Worm (Caenorhabditis elegans): ENCODE data around the gene srx-51.

Gene srx-51

ce11 chrV:15309011-15309410 is 27.3 kb downstream of the srx-51 start, which contains the start of gene srz-10:
Gene srz-10, minus strand, starts transcription at chrV:15309098.
- no peak for TF ChIP-seq ztf-11 (tag; optimal IDR thresholded peaks at IDR 0.05)
- no peak for TF ChIP-seq ZK546.5 (tag; optimal IDR thresholded peaks at IDR 0.05)
- TF ChIP-seq skn-1 (tag; optimal IDR thresholded peaks at IDR 0.05): no peak
- TF ChIP-seq nhr-28 (tag; optimal IDR thresholded peaks at IDR 0.05): no peak
- TF ChIP-seq mml-1 (tag; optimal IDR thresholded peaks at IDR 0.05): no peak
- TF ChIP-seq nhr-77 (tag; optimal IDR thresholded peaks at IDR 0.05): no peak
- no peak for TF ChIP-seq ceh-82 (tag; optimal IDR thresholded peaks at IDR 0.05)
- TF ChIP-seq mdl-1 (tag; optimal IDR thresholded peaks at IDR 0.05): no peak
- TF ChIP-seq nhr-11 (tag; optimal IDR thresholded peaks at IDR 0.05): no peak
- TF ChIP-seq lin-15B (tag; optimal IDR thresholded peaks at IDR 0.05): no peak
- no peak for TF ChIP-seq fos-1 (tag; optimal IDR thresholded peaks at IDR 0.05)
- TF ChIP-seq R02D3.7 (tag; optimal IDR thresholded peaks at IDR 0.05): no peak

ce11 chrV:15310780-15311179 is 29.1 kb downstream of the srx-51 start, which contains the start of gene irld-62:
Gene irld-62, plus strand, starts transcription at chrV:15311080.
- no peak for TF ChIP-seq ztf-4 (tag; optimal IDR thresholded peaks at IDR 0.05)

ce11 chrV:15313529-15313928 is 31.8 kb downstream of the srx-51 start:
- TF ChIP-seq nhr-23 (tag; optimal IDR thresholded peaks at IDR 0.05) (no peak), unc-62 (GFP tag; optimal IDR thresholded peaks at IDR 0.05) (no peak), nhr-237 (tag; optimal IDR thresholded peaks at IDR 0.05) (no peak), aly-2 (tag; optimal IDR thresholded peaks at IDR 0.05) (no peak), nhr-12 (tag; optimal IDR thresholded peaks at IDR 0.05) (no peak), ceh-82 (tag; optimal IDR thresholded peaks at IDR 0.05) (no peak), snpc-4 (tag; optimal IDR thresholded peaks at IDR 0.05) (no peak), ama-1 (optimal IDR thresholded peaks at IDR 0.05) (no peak), eor-1 (tag; optimal IDR thresholded peaks at IDR 0.05) (no peak), pqm-1 (tag; optimal IDR thresholded peaks at IDR 0.05) (no peak)

- TF ChIP-seq nhr-76 (tag; optimal IDR thresholded peaks at IDR 0.05): no peak
- TF ChIP-seq zag-1 (tag; optimal IDR thresholded peaks at IDR 0.05): no peak
- TF ChIP-seq egl-5 (tag; optimal IDR thresholded peaks at IDR 0.05): no peak
- no peak for TF ChIP-seq elt-1 (tag; optimal IDR thresholded peaks at IDR 0.05)
- peak; percentile 6 for TF ChIP-seq elt-2 (tag; optimal IDR thresholded peaks at IDR 0.05)
- TF ChIP-seq ceh-16 (tag; optimal IDR thresholded peaks at IDR 0.05): no peak
- no peak for TF ChIP-seq ztf-11 (tag; optimal IDR thresholded peaks at IDR 0.05)
- no peak for TF ChIP-seq daf-12 (tag; optimal IDR thresholded peaks at IDR 0.05)
- no peak for TF ChIP-seq ztf-4 (tag; optimal IDR thresholded peaks at IDR 0.05)
- TF ChIP-seq pqm-1 (tag; optimal IDR thresholded peaks at IDR 0.05): peak; percentile 30
- no peak for TF ChIP-seq nhr-25 (tag; optimal IDR thresholded peaks at IDR 0.05)
- no peak for TF ChIP-seq aly-2 (tag; optimal IDR thresholded peaks at IDR 0.05)
Measured at ce11 chrV:15315827-15316527, 34.3 kb downstream of the srx-51 start, which contains the start of the genes srt-22 and nhr-246. Gene srt-22, minus strand, starts transcription at chrV:15315927. Gene nhr-246, plus strand, starts transcription at chrV:15316477.

- TF ChIP-seq pha-4 (tag; optimal IDR thresholded peaks at IDR 0.05): peak; percentile 83
- no peak for TF ChIP-seq nfya-1 (tag; optimal IDR thresholded peaks at IDR 0.05; ENCODE audit: insufficient read depth)
- peak; percentile 62 for TF ChIP-seq skn-1 (tag; optimal IDR thresholded peaks at IDR 0.05)
- TF ChIP-seq fos-1 (tag; optimal IDR thresholded peaks at IDR 0.05): peak; percentile 57
- peak; percentile 99 for TF ChIP-seq pqm-1 (tag; optimal IDR thresholded peaks at IDR 0.05)
- peak; percentile 99 for TF ChIP-seq elt-2 (tag; optimal IDR thresholded peaks at IDR 0.05)
- TF ChIP-seq jun-1 (tag; optimal IDR thresholded peaks at IDR 0.05): peak; percentile 93
- no peak for TF ChIP-seq ZK546.5 (tag; optimal IDR thresholded peaks at IDR 0.05)
- no peak for TF ChIP-seq nhr-25 (tag; optimal IDR thresholded peaks at IDR 0.05)
Measured at ce11 chrV:15318638-15319037, 36.9 kb downstream of the srx-51 start, which contains the start of gene nhr-291. Gene nhr-291, plus strand, starts transcription at chrV:15318961.

- TF ChIP-seq pqm-1 (tag; optimal IDR thresholded peaks at IDR 0.05) (peak; percentile 9), elt-2 (tag; optimal IDR thresholded peaks at IDR 0.05) (peak; percentile 59)
Measured at ce11 chrV:15322653-15323052, 41.0 kb downstream of the srx-51 start, which contains the start of gene nhr-247. Gene nhr-247, plus strand, starts transcription at chrV:15322982.
